Fruit fly (Drosophila melanogaster) whole organism, adult: ENCODE results near the gene CG16984.

Source experiments
- CG11617 ChIP-seq: fragments of 200-800 bp; sonication (Bioruptor generic); optimal IDR thresholded peaks from 2 replicates; lab custom pipeline; 2017; ENCODE audit warnings: mild to moderate bottlenecking, missing biosample characterization, missing genetic modification reagents, missing genetic modification characterization
- CG12768 ChIP-seq: fragments of 200-800 bp; sonication (Bioruptor generic); optimal IDR thresholded peaks from 2 replicates; lab custom pipeline; 2017; ENCODE audit warnings: missing biosample characterization, missing genetic modification characterization, mild to moderate bottlenecking, moderate library complexity, missing genetic modification reagents
- CG14711 ChIP-seq: fragments of 200-800 bp; sonication (Bioruptor generic); optimal IDR thresholded peaks from 2 replicates; lab custom pipeline; 2018; ENCODE audit warnings: missing biosample characterization, mild to moderate bottlenecking, missing genetic modification characterization, moderate library complexity
- CG1620 ChIP-seq: fragments of 200-800 bp; sonication (Bioruptor generic); optimal IDR thresholded peaks from 2 replicates; lab custom pipeline; 2016; ENCODE audit warnings: missing biosample characterization, missing genetic modification characterization
- CG33017 ChIP-seq: fragments of 200-800 bp; sonication (Bioruptor generic); optimal IDR thresholded peaks from 2 replicates; lab custom pipeline; 2018; ENCODE audit warnings: missing biosample characterization, mild to moderate bottlenecking, missing genetic modification characterization, moderate library complexity
- CG5204 ChIP-seq: fragments of 200-800 bp; sonication (Bioruptor generic); optimal IDR thresholded peaks from 2 replicates; lab custom pipeline; 2016; ENCODE audit warnings: missing biosample characterization, missing genetic modification characterization
- CG7045 ChIP-seq: fragments of 200-800 bp; sonication (Bioruptor generic); optimal IDR thresholded peaks from 2 replicates; lab custom pipeline; 2017; ENCODE audit warnings: missing biosample characterization, mild to moderate bottlenecking, missing genetic modification characterization
- CG7101 ChIP-seq: fragments of 200-800 bp; sonication (Bioruptor generic); optimal IDR thresholded peaks from 2 replicates; lab custom pipeline; 2018; ENCODE audit warnings: missing biosample characterization, mild to moderate bottlenecking, missing genetic modification characterization, moderate library complexity
- Clk ChIP-seq: fragments of 200-800 bp; sonication (Bioruptor generic); optimal IDR thresholded peaks from 2 replicates; lab custom pipeline; 2017; ENCODE audit warnings: missing biosample characterization, missing genetic modification characterization
- Crg-1 ChIP-seq: fragments of 200-800 bp; sonication (Bioruptor generic); optimal IDR thresholded peaks from 2 replicates; lab custom pipeline; 2016; ENCODE audit warnings: missing biosample characterization, missing genetic modification characterization
- Hr96 ChIP-seq: fragments of 200-800 bp; sonication (Bioruptor generic); optimal IDR thresholded peaks from 2 replicates; lab custom pipeline; 2016; ENCODE audit warnings: missing biosample characterization, missing genetic modification characterization
- Mnt ChIP-seq: fragments of 200-800 bp; sonication (Bioruptor generic); optimal IDR thresholded peaks from 2 replicates; lab custom pipeline; 2016; ENCODE audit warnings: missing biosample characterization, mild to moderate bottlenecking, missing genetic modification characterization
- bab1 ChIP-seq: fragments of 200-800 bp; sonication (Bioruptor generic); optimal IDR thresholded peaks from 3 replicates; lab custom pipeline; 2019; ENCODE audit warnings: missing biosample characterization, mild to moderate bottlenecking, missing genetic modification characterization, moderate library complexity
- cic ChIP-seq: fragments of 200-800 bp; sonication (Bioruptor generic); optimal IDR thresholded peaks from 2 replicates; lab custom pipeline; 2017; ENCODE audit warnings: missing biosample characterization, mild to moderate bottlenecking, missing genetic modification characterization, moderate library complexity
- cnc ChIP-seq, 2 experiments: fragments of >200 bp; optimal IDR thresholded peaks; 2 replicates each; lab custom pipeline; 2017
- kay ChIP-seq: fragments of 200-800 bp; sonication (Bioruptor generic); peaks from one replicate; lab custom pipeline; 2016; ENCODE audit warnings: missing biosample characterization, missing genetic modification characterization, borderline replicate concordance
- ovo ChIP-seq: fragments of 200-800 bp; sonication (Bioruptor generic); optimal IDR thresholded peaks from 2 replicates; lab custom pipeline; 2016; ENCODE audit warnings: missing biosample characterization, missing genetic modification characterization
- pad ChIP-seq: fragments of 200-800 bp; sonication (Bioruptor generic); optimal IDR thresholded peaks from 3 replicates; lab custom pipeline; 2017; ENCODE audit warnings: missing biosample characterization, missing genetic modification characterization, mild to moderate bottlenecking, moderate library complexity, missing genetic modification reagents
- tj ChIP-seq: fragments of 200-800 bp; sonication (Bioruptor generic); optimal IDR thresholded peaks from 3 replicates; lab custom pipeline; 2017; ENCODE audit warnings: missing biosample characterization, mild to moderate bottlenecking, missing genetic modification characterization, moderate library complexity
- toe ChIP-seq: fragments of 200-800 bp; sonication (Bioruptor generic); optimal IDR thresholded peaks from 2 replicates; lab custom pipeline; 2016; ENCODE audit warnings: missing biosample characterization, missing genetic modification characterization

Gene CG16984

DNA sequence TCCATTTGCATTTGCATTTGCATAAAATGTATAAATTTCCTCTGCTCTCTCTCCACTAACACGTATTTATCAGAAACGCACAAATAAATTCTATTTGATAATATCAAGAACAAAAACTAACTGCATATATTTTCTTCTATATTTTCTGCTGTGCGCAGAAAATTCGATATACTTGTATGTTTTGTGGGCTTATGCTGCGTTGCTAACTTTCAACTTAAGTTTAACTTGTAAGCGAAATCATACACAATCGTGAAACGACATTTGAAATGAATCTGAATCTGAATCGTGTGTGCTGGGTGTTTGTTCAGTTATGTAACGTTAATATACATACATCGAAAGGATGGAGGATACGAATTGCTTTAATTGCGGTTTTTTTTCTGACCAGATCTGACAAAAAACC, 39.9 kb upstream of the CG16984 start:
- TF ChIP-seq CG1620 (no peak), CG7045 (GFP tag; lab: Kevin White, UChicago) (no peak), tj (GFP tag; lab: Kevin White, UChicago) (no peak), kay (GFP tag; lab: Kevin White, UChicago) (peak; percentile 91), CG33017 (tag; lab: Kevin White, UChicago) (no peak)

DNA sequence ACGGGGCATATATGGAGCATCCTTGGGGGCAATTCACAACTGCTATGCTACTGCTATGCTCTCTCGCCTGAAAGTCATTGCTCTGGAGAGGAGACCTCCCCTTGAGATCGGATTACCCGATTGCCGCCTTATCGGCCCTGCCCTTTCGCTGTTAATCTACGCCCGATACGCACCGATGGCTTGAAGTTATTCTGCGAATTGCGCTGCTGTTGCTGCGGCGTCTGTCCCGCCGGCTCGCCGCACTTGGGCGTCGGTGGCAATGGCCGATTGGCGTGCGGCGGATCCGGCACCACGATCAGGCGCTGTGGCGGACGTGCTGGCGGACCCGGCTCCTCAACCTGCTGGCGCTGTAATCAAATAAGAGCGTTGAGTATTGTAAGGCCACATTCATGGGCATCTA, 29.6 kb upstream of the CG16984 start:
- TF ChIP-seq tj (GFP tag; lab: Kevin White, UChicago) (no peak), ovo (GFP tag; lab: Kevin White, UChicago) (no peak), bab1 (GFP tag; lab: Kevin White, UChicago) (no peak), Hr96 (no peak), cnc (optimal IDR thresholded peaks at IDR 0.05; lab: Kevin White, UChicago) (no peak), CG12768 (GFP tag; lab: Kevin White, UChicago) (no peak), Mnt (GFP tag; lab: Kevin White, UChicago) (no peak), CG11617 (GFP tag; lab: Kevin White, UChicago) (no peak), cic (no peak), kay (GFP tag; lab: Kevin White, UChicago) (no peak), CG33017 (tag; lab: Kevin White, UChicago) (no peak), pad (GFP tag; lab: Kevin White, UChicago) (no peak), CG7101 (no peak), CG14711 (tag; lab: Kevin White, UChicago) (no peak), toe (GFP tag; lab: Kevin White, UChicago) (no peak), CG5204 (GFP tag; lab: Kevin White, UChicago) (no peak), Clk (GFP tag; lab: Kevin White, UChicago) (no peak), CG1620 (no peak)

DNA sequence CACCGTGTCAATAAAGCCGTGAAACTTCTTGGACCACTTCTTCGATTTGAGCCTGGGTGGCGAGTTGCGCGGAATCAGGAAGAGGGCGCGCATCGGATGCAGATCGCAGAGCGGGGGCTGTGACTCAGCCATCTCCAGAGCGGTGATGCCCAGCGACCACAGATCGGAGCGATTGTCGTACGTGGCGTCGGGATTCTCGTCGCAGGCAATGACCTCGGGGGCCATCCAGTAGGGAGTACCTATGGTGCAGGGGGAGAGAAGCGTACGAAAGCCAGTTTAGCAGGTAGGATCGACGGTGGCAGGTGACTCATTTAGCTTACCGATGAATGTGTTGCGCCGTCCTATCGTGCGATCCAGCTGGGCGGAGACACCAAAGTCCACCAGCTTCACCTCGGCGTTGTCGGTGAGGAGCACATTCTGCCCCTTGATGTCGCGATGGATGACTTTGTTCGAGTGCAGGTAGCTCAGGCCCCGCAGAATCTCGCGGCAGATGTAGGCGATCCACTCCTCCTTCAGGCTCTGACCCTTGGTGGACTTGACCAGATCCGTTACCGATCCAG, 28.5 kb upstream of the CG16984 start:
- TF ChIP-seq Mnt (GFP tag; lab: Kevin White, UChicago) (no peak), Clk (GFP tag; lab: Kevin White, UChicago) (no peak), Hr96 (no peak), CG12768 (GFP tag; lab: Kevin White, UChicago) (no peak), toe (GFP tag; lab: Kevin White, UChicago) (no peak), CG5204 (GFP tag; lab: Kevin White, UChicago) (no peak), CG7101 (no peak), CG33017 (tag; lab: Kevin White, UChicago) (no peak), ovo (GFP tag; lab: Kevin White, UChicago) (no peak), bab1 (GFP tag; lab: Kevin White, UChicago) (no peak), cnc (optimal IDR thresholded peaks at IDR 0.05; lab: Kevin White, UChicago) (no peak), CG7045 (GFP tag; lab: Kevin White, UChicago) (no peak), Crg-1 (GFP tag; lab: Kevin White, UChicago) (no peak), CG11617 (GFP tag; lab: Kevin White, UChicago) (no peak), CG1620 (no peak), pad (GFP tag; lab: Kevin White, UChicago) (no peak)

DNA sequence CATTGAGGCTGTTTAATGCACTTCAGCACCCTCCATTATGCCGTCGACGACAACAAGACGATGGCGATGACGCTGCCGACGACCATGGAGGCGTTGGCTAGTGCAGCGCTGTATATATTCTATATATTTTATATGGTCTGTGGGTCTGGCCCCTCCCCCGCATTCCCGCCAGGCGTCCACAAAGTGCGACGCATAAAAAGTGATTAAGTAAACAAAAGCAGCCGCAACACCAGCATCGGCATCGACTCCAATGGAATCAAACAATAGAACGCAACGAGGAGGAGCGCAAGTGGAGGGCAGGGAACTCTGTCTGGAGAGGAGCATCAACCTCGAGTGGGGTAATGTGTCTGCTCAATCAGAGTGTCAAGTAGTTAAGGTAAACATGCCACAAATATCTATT, 27.3 kb upstream of the CG16984 start:
- peak; percentile 5 for TF ChIP-seq tj (GFP tag; lab: Kevin White, UChicago)
- TF ChIP-seq CG11617 (GFP tag; lab: Kevin White, UChicago), result no peak

DNA sequence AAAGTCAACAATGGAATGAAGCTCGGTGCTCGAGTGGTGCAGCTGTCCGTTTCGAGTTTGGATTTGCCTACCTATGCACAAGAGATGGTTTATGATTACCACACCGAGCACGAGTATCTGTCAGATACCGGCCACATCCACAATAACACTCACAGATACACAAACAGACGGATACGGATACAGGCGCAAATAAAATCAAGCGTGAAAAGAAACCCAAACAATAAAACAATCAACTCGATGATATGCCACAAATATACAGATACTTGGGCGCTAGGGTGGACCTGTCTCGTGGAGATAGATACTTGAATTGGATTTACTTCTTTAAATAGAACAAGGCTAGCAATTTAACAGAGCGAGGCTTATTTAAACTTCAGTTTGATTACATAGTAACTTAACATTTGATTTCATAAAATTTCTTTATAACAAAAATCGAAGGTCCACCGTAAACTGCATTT, 25.3 kb upstream of the CG16984 start:
- TF ChIP-seq cic (no peak), CG14711 (tag; lab: Kevin White, UChicago) (peak; percentile 84), kay (GFP tag; lab: Kevin White, UChicago) (no peak), Hr96 (peak; percentile 65), CG7101 (peak; percentile 92), CG5204 (GFP tag; lab: Kevin White, UChicago) (no peak), cnc (optimal IDR thresholded peaks at IDR 0.05; lab: Kevin White, UChicago) (no peak), CG33017 (tag; lab: Kevin White, UChicago) (peak; percentile 81), CG11617 (GFP tag; lab: Kevin White, UChicago) (peak; percentile 80), ovo (GFP tag; lab: Kevin White, UChicago) (no peak), Mnt (GFP tag; lab: Kevin White, UChicago) (peak; percentile 56), tj (GFP tag; lab: Kevin White, UChicago) (peak; percentile 97), pad (GFP tag; lab: Kevin White, UChicago) (peak; percentile 43), toe (GFP tag; lab: Kevin White, UChicago) (no peak), CG7045 (GFP tag; lab: Kevin White, UChicago) (peak; percentile 56), CG12768 (GFP tag; lab: Kevin White, UChicago) (peak; percentile 19), Crg-1 (GFP tag; lab: Kevin White, UChicago) (peak; percentile 41), Clk (GFP tag; lab: Kevin White, UChicago) (no peak), bab1 (GFP tag; lab: Kevin White, UChicago) (peak; percentile 88), CG1620 (peak; percentile 31)

DNA sequence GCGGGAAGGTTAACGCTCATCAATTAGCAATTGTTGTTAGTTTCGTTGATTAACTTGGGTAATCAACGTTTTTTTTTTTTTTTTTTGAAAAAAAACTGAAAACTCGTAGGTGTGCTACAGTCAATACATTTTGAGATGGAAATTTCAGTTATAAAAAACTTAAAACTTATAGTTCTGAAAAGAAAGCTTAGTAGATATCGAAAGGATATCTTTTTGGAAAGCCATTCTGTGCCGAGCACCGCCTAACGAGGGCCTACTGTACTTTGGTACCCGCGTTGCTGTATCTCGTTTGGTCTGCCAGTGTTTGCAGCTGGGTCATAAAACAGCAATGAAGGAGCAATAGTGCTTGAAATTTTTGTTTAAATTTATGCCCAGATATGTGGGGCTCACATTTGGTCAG, 23.6 kb upstream of the CG16984 start:
- TF ChIP-seq Clk (GFP tag; lab: Kevin White, UChicago), result no peak
- peak; percentile 62 for TF ChIP-seq CG7045 (GFP tag; lab: Kevin White, UChicago)
- no peak for TF ChIP-seq Crg-1 (GFP tag; lab: Kevin White, UChicago)
- peak; percentile 33 for TF ChIP-seq CG14711 (tag; lab: Kevin White, UChicago)
- no peak for TF ChIP-seq CG1620
- TF ChIP-seq CG7101, result peak; percentile 27
- no peak for TF ChIP-seq tj (GFP tag; lab: Kevin White, UChicago)
- TF ChIP-seq CG12768 (GFP tag; lab: Kevin White, UChicago), result peak; percentile 80
- TF ChIP-seq kay (GFP tag; lab: Kevin White, UChicago), result no peak
